Worm (Caenorhabditis elegans): ENCODE measurements around the gene swt-7.

Gene swt-7

ce11 chrV:5030212-5030611 is 403 bp downstream of the swt-7 start:
- no peak for TF ChIP-seq nhr-11 (tag; optimal IDR thresholded peaks at IDR 0.05)
- TF ChIP-seq dmd-4 (tag; optimal IDR thresholded peaks at IDR 0.05): no peak
- peak; percentile 13 for TF ChIP-seq F13H6.1 (tag; optimal IDR thresholded peaks at IDR 0.05)
- peak; percentile 97 for TF ChIP-seq fos-1 (tag; optimal IDR thresholded peaks at IDR 0.05)
- no peak for TF ChIP-seq ama-1 (optimal IDR thresholded peaks at IDR 0.05)
- TF ChIP-seq sma-9 (GFP tag; optimal IDR thresholded peaks at IDR 0.05): peak; percentile 29
- no peak for TF ChIP-seq sma-9 (tag; optimal IDR thresholded peaks at IDR 0.05)
- peak; percentile 44 for TF ChIP-seq crh-2 (tag; optimal IDR thresholded peaks at IDR 0.05)
- no peak for TF ChIP-seq C34F6.9 (tag; optimal IDR thresholded peaks at IDR 0.05)

ce11 chrV:5027640-5028039 is 3.0 kb downstream of the swt-7 start, which contains the start of gene cpt-4:
Gene cpt-4 (minus strand): TSS chrV:5027723.
- TF ChIP-seq crh-2 (tag; optimal IDR thresholded peaks at IDR 0.05) (peak; percentile 47), F13H6.1 (tag; optimal IDR thresholded peaks at IDR 0.05) (peak; percentile 25), Y55F3AM.14 (GFP tag; optimal IDR thresholded peaks at IDR 0.05) (peak; percentile 58), fos-1 (tag; optimal IDR thresholded peaks at IDR 0.05) (peak; percentile 92), nhr-11 (tag; optimal IDR thresholded peaks at IDR 0.05) (no peak), nhr-237 (tag; optimal IDR thresholded peaks at IDR 0.05) (no peak), sma-9 (GFP tag; optimal IDR thresholded peaks at IDR 0.05) (peak; percentile 80), sma-9 (tag; optimal IDR thresholded peaks at IDR 0.05) (no peak), nhr-25 (tag; optimal IDR thresholded peaks at IDR 0.05) (no peak), nhr-21 (tag; optimal IDR thresholded peaks at IDR 0.05) (peak; percentile 10), aly-2 (tag; optimal IDR thresholded peaks at IDR 0.05) (no peak), mdl-1 (tag; optimal IDR thresholded peaks at IDR 0.05) (peak; percentile 10 to 24)

- TF ChIP-seq nhr-11 (tag; optimal IDR thresholded peaks at IDR 0.05): no peak
- no peak for TF ChIP-seq nhr-77 (tag; optimal IDR thresholded peaks at IDR 0.05)
- no peak for TF ChIP-seq lin-39 (tag; optimal IDR thresholded peaks at IDR 0.05)
- TF ChIP-seq mbf-1 (tag; optimal IDR thresholded peaks at IDR 0.05): no peak
- TF ChIP-seq snpc-4 (tag; optimal IDR thresholded peaks at IDR 0.05): no peak
- no peak for TF ChIP-seq nhr-12 (tag; optimal IDR thresholded peaks at IDR 0.05)
- TF ChIP-seq ztf-1 (GFP tag; conservative IDR thresholded peaks at IDR 0.05): no peak
- no peak for TF ChIP-seq lsy-2 (tag; optimal IDR thresholded peaks at IDR 0.05)
- TF ChIP-seq sma-9 (GFP tag; optimal IDR thresholded peaks at IDR 0.05): peak; percentile 5
- TF ChIP-seq sma-9 (tag; optimal IDR thresholded peaks at IDR 0.05): no peak
- TF ChIP-seq dmd-4 (tag; optimal IDR thresholded peaks at IDR 0.05): no peak
- peak; percentile 92 for TF ChIP-seq fos-1 (tag; optimal IDR thresholded peaks at IDR 0.05)
- peak; percentile 44 for TF ChIP-seq crh-2 (tag; optimal IDR thresholded peaks at IDR 0.05)
- no peak for TF ChIP-seq ceh-82 (tag; optimal IDR thresholded peaks at IDR 0.05)
- TF ChIP-seq F13H6.1 (tag; optimal IDR thresholded peaks at IDR 0.05): peak; percentile 22
- TF ChIP-seq elt-1 (tag; optimal IDR thresholded peaks at IDR 0.05): no peak
- TF ChIP-seq nhr-10 (tag; optimal IDR thresholded peaks at IDR 0.05): no peak
- TF ChIP-seq sem-4 (tag; optimal IDR thresholded peaks at IDR 0.05): no peak
- TF ChIP-seq nhr-237 (tag; optimal IDR thresholded peaks at IDR 0.05): no peak
- no peak for TF ChIP-seq aly-2 (tag; optimal IDR thresholded peaks at IDR 0.05)
- no peak for TF ChIP-seq elt-3 (tag; optimal IDR thresholded peaks at IDR 0.05)
- peak; percentile 11 for TF ChIP-seq Y55F3AM.14 (GFP tag; optimal IDR thresholded peaks at IDR 0.05)
- no peak for TF ChIP-seq nhr-23 (tag; optimal IDR thresholded peaks at IDR 0.05)
These were observed 4.2 kb downstream of the swt-7 start for ce11 chrV:5026438-5026837.

ce11 chrV:5023355-5023754 is 7.3 kb downstream of the swt-7 start:
- TF ChIP-seq R02D3.7 (tag; optimal IDR thresholded peaks at IDR 0.05) (no peak), nhr-23 (tag; optimal IDR thresholded peaks at IDR 0.05) (no peak), mdl-1 (tag; optimal IDR thresholded peaks at IDR 0.05) (no peak)

- TF ChIP-seq peb-1 (tag; optimal IDR thresholded peaks at IDR 0.05) (no peak), nhr-237 (tag; optimal IDR thresholded peaks at IDR 0.05) (no peak), nhr-12 (tag; optimal IDR thresholded peaks at IDR 0.05) (no peak), lin-13 (GFP tag; optimal IDR thresholded peaks at IDR 0.05) (no peak), unc-39 (tag; optimal IDR thresholded peaks at IDR 0.05) (no peak), skn-1 (tag; optimal IDR thresholded peaks at IDR 0.05) (peak; percentile 39), sma-9 (GFP tag; optimal IDR thresholded peaks at IDR 0.05) (peak; percentile 18), sma-9 (tag; optimal IDR thresholded peaks at IDR 0.05) (no peak), ZK546.5 (tag; optimal IDR thresholded peaks at IDR 0.05) (no peak), C34F6.9 (tag; optimal IDR thresholded peaks at IDR 0.05) (no peak), lin-11 (tag; optimal IDR thresholded peaks at IDR 0.05) (no peak), fos-1 (tag; optimal IDR thresholded peaks at IDR 0.05) (peak; percentile 66), nhr-6 (tag; optimal IDR thresholded peaks at IDR 0.05) (no peak), ztf-4 (tag; optimal IDR thresholded peaks at IDR 0.05) (no peak), nhr-77 (tag; optimal IDR thresholded peaks at IDR 0.05) (no peak), ztf-11 (tag; optimal IDR thresholded peaks at IDR 0.05) (no peak), snpc-4 (tag; optimal IDR thresholded peaks at IDR 0.05) (no peak), sma-3 (GFP tag; optimal IDR thresholded peaks at IDR 0.05) (no peak)
These were observed 11.8 kb downstream of the swt-7 start, which contains the start of gene srr-4 for ce11 chrV:5018810-5019274. Gene srr-4 (plus strand): TSS chrV:5019224.
